Worm (Caenorhabditis elegans) whole organism, young adult: ENCODE results near the gene mct-6.

Experiments
- B0261.1 ChIP-seq: sonication (generic microtip); optimal IDR thresholded peaks from 2 replicates; lab custom pipeline; 2016; ENCODE audit warnings: mild to moderate bottlenecking, missing genetic modification characterization, moderate library complexity, missing compliant biosample characterization
- C17E4.6 ChIP-seq: fragments of 200-800 bp; sonication (Bioruptor generic); IDR thresholded peaks from 2 replicates; pipeline ENCODE4 v1.3.6; 2022; ENCODE audit warnings: missing genetic modification reagents, missing genetic modification characterization, missing compliant biosample characterization
- F10E7.11 ChIP-seq: sonication (generic microtip); optimal IDR thresholded peaks from 2 replicates; lab custom pipeline; 2017; ENCODE audit warnings: mild to moderate bottlenecking, missing genetic modification characterization, moderate library complexity, missing compliant biosample characterization
- F23B12.7 ChIP-seq: sonication (generic microtip); optimal IDR thresholded peaks from 2 replicates; lab custom pipeline; 2017; ENCODE audit warnings: missing genetic modification characterization, mild to moderate bottlenecking, missing compliant biosample characterization, antibody characterized with exemption, moderate library complexity; ENCODE audit not compliant: insufficient read depth
- F55B11.4 ChIP-seq: sonication (generic microtip); optimal IDR thresholded peaks from 2 replicates; lab custom pipeline; 2016; ENCODE audit warnings: missing compliant biosample characterization, missing genetic modification characterization, borderline replicate concordance; ENCODE audit not compliant: insufficient read depth
- T26A5.8 ChIP-seq: sonication (generic microtip); optimal IDR thresholded peaks from 2 replicates; lab custom pipeline; 2016; ENCODE audit warnings: missing genetic modification characterization, missing compliant biosample characterization
- Y53G8AR.9 ChIP-seq: fragments of 200-800 bp; sonication (Bioruptor generic); conservative IDR thresholded peaks from 2 replicates; pipeline ENCODE4 v1.3.6; 2022; ENCODE audit warnings: missing genetic modification reagents, missing genetic modification characterization, missing compliant biosample characterization
- Y56A3A.18 ChIP-seq: fragments of 200-800 bp; sonication (Bioruptor generic); IDR thresholded peaks from 2 replicates; pipeline ENCODE4 v1.3.6; 2022; ENCODE audit warnings: missing genetic modification reagents, missing genetic modification characterization, missing compliant biosample characterization
- Y79H2A.3 ChIP-seq: fragments of 200-800 bp; sonication (Bioruptor generic); conservative IDR thresholded peaks from 2 replicates; pipeline ENCODE4 v1.3.6; 2022; ENCODE audit warnings: missing genetic modification reagents, missing genetic modification characterization, missing compliant biosample characterization
- ZK185.1 ChIP-seq: sonication (generic microtip); optimal IDR thresholded peaks from 2 replicates; lab custom pipeline; 2016; ENCODE audit warnings: mild to moderate bottlenecking, missing genetic modification characterization, missing compliant biosample characterization; ENCODE audit not compliant: poor library complexity, severe bottlenecking
- akir-1 ChIP-seq: fragments of 200-800 bp; sonication (Bioruptor generic); optimal IDR thresholded peaks from 2 replicates; lab custom pipeline; 2018; ENCODE audit warnings: mild to moderate bottlenecking, missing genetic modification characterization, moderate library complexity, missing compliant biosample characterization
- attf-5 ChIP-seq: fragments of 200-800 bp; sonication (Bioruptor generic); optimal IDR thresholded peaks from 2 replicates; lab custom pipeline; 2018; ENCODE audit warnings: mild to moderate bottlenecking, missing genetic modification characterization, missing compliant biosample characterization
- bed-1 ChIP-seq: fragments of 200-800 bp; sonication (Bioruptor generic); IDR thresholded peaks from 2 replicates; pipeline ENCODE4 v1.3.6; 2022; ENCODE audit warnings: missing genetic modification reagents, missing genetic modification characterization, missing compliant biosample characterization
- bed-2 ChIP-seq: fragments of 200-800 bp; sonication (Bioruptor generic); IDR thresholded peaks from 2 replicates; pipeline ENCODE4 v1.3.6; 2022; ENCODE audit warnings: missing genetic modification reagents, missing genetic modification characterization, missing compliant biosample characterization
- cebp-2 ChIP-seq: fragments of 200-800 bp; sonication (Bioruptor generic); IDR thresholded peaks from 2 replicates; pipeline ENCODE4 v1.3.6; 2022; ENCODE audit warnings: missing genetic modification characterization, missing compliant biosample characterization
- ceh-27 ChIP-seq: fragments of 200-800 bp; sonication (Bioruptor generic); optimal IDR thresholded peaks from 2 replicates; lab custom pipeline; 2018; ENCODE audit warnings: mild to moderate bottlenecking, missing genetic modification characterization, moderate library complexity, missing compliant biosample characterization
- ceh-40 ChIP-seq: fragments of 200-800 bp; sonication (Bioruptor generic); IDR thresholded peaks from 2 replicates; pipeline ENCODE4 v1.3.6; 2022; ENCODE audit warnings: missing genetic modification characterization, missing compliant biosample characterization
- ceh-79 ChIP-seq: sonication (generic microtip); optimal IDR thresholded peaks from 2 replicates; lab custom pipeline; 2017; ENCODE audit warnings: mild to moderate bottlenecking, missing genetic modification characterization, missing compliant biosample characterization
- ceh-91 ChIP-seq: fragments of 200-800 bp; sonication (Bioruptor generic); IDR thresholded peaks from 2 replicates; pipeline ENCODE4 v1.3.6; 2022; ENCODE audit warnings: missing genetic modification reagents, missing genetic modification characterization, missing compliant biosample characterization
- die-1 ChIP-seq: sonication (generic microtip); optimal IDR thresholded peaks from 2 replicates; lab custom pipeline; 2016; ENCODE audit warnings: missing genotype, mild to moderate bottlenecking, missing genetic modification characterization, missing compliant biosample characterization
- dpff-1 ChIP-seq: sonication (generic microtip); optimal IDR thresholded peaks from 2 replicates; lab custom pipeline; 2017; ENCODE audit warnings: mild to moderate bottlenecking, missing genetic modification characterization, missing compliant biosample characterization
- dpl-1 ChIP-seq: fragments of 150-350 bp; optimal IDR thresholded peaks from 2 replicates; lab custom pipeline; 2014; ENCODE audit warnings: missing biosample characterization, missing genetic modification reagents, missing genetic modification characterization
- efl-1 ChIP-seq: fragments of 150-350 bp; optimal IDR thresholded peaks from 2 replicates; lab custom pipeline; 2014; ENCODE audit warnings: missing biosample characterization, missing genetic modification reagents, missing genetic modification characterization
- egrh-3 ChIP-seq: fragments of 200-800 bp; sonication (Bioruptor generic); IDR thresholded peaks from 2 replicates; pipeline ENCODE4 v1.3.6; 2022; ENCODE audit warnings: missing genetic modification reagents, missing genetic modification characterization, missing compliant biosample characterization
- ekl-4 ChIP-seq: fragments of 200-800 bp; sonication (Bioruptor generic); IDR thresholded peaks from 2 replicates; pipeline ENCODE4 v1.3.6; 2022; ENCODE audit warnings: missing genetic modification reagents, missing genetic modification characterization, missing compliant biosample characterization
- ets-4 ChIP-seq: fragments of 200-800 bp; sonication (Bioruptor generic); optimal IDR thresholded peaks from 2 replicates; lab custom pipeline; 2018; ENCODE audit warnings: mild to moderate bottlenecking, missing genetic modification characterization, missing compliant biosample characterization
- hmg-20 ChIP-seq: fragments of 200-800 bp; sonication (Bioruptor generic); IDR thresholded peaks from 2 replicates; pipeline ENCODE4 v1.3.6; 2022; ENCODE audit warnings: missing genetic modification reagents, missing genetic modification characterization, missing compliant biosample characterization
- hsf-1 ChIP-seq: fragments of 200-800 bp; sonication (Bioruptor generic); IDR thresholded peaks from 2 replicates; pipeline ENCODE4 v1.3.6; 2022; ENCODE audit warnings: missing genetic modification reagents, missing genetic modification characterization, missing compliant biosample characterization
- let-607 ChIP-seq, 2 experiments: fragments of 200-800 bp in 1 of 2; sonication (Bioruptor generic) in 1 of 2; sonication (generic microtip) in 1 of 2; optimal IDR thresholded peaks; 2 replicates each; lab custom pipeline; 2016 to 2018; ENCODE audit warnings: mild to moderate bottlenecking in 2 of 2, missing compliant biosample characterization in 2 of 2, missing genetic modification characterization in 2 of 2, moderate library complexity in 2 of 2, missing genotype in 1 of 2
- lin-35 ChIP-seq, 3 experiments: fragments of 150-350 bp in 2 of 3; sonication (generic microtip) in 1 of 3; optimal IDR thresholded peaks; 2 replicates each; lab custom pipeline; 2014 to 2018; ENCODE audit warnings: missing biosample characterization in 3 of 3, missing genetic modification characterization in 3 of 3, missing genetic modification reagents in 3 of 3
- lsl-1 ChIP-seq: fragments of 200-800 bp; sonication (Bioruptor generic); optimal IDR thresholded peaks from 2 replicates; lab custom pipeline; 2018; ENCODE audit warnings: mild to moderate bottlenecking, missing genetic modification characterization, moderate library complexity, missing compliant biosample characterization
- lsy-27 ChIP-seq: sonication (generic microtip); optimal IDR thresholded peaks from 2 replicates; lab custom pipeline; 2017; ENCODE audit warnings: missing genetic modification characterization, mild to moderate bottlenecking, missing compliant biosample characterization, antibody characterized with exemption, missing genotype, borderline replicate concordance; ENCODE audit not compliant: insufficient read depth
- madf-10 ChIP-seq: sonication (generic microtip); optimal IDR thresholded peaks from 2 replicates; lab custom pipeline; 2016; ENCODE audit warnings: mild to moderate bottlenecking, missing genetic modification characterization, missing compliant biosample characterization
- mes-4 ChIP-seq: sonication (generic microtip); optimal IDR thresholded peaks from 2 replicates; lab custom pipeline; 2016; ENCODE audit warnings: missing genotype, missing genetic modification characterization, missing compliant biosample characterization
- mxl-1 ChIP-seq: sonication (generic microtip); optimal IDR thresholded peaks from 2 replicates; lab custom pipeline; 2016; ENCODE audit warnings: missing genetic modification characterization, missing compliant biosample characterization
- nfya-2 ChIP-seq: fragments of 200-800 bp; sonication (Bioruptor generic); IDR thresholded peaks from 2 replicates; pipeline ENCODE4 v1.3.6; 2022; ENCODE audit warnings: missing genetic modification reagents, missing genetic modification characterization, missing compliant biosample characterization
- nhr-120 ChIP-seq: fragments of 200-800 bp; sonication (Bioruptor generic); IDR thresholded peaks from 2 replicates; pipeline ENCODE4 v1.3.6; 2022; ENCODE audit warnings: missing genetic modification characterization, missing compliant biosample characterization
- nhr-179 ChIP-seq: sonication (generic microtip); optimal IDR thresholded peaks from 2 replicates; lab custom pipeline; 2016; ENCODE audit warnings: mild to moderate bottlenecking, missing genetic modification characterization, missing compliant biosample characterization
- pbrm-1 ChIP-seq: fragments of 200-800 bp; sonication (Bioruptor generic); IDR thresholded peaks from 2 replicates; pipeline ENCODE4 v1.3.6; 2022; ENCODE audit warnings: missing genetic modification reagents, missing genetic modification characterization, missing compliant biosample characterization
- somi-1 ChIP-seq: fragments of 200-800 bp; sonication (Bioruptor generic); optimal IDR thresholded peaks from 2 replicates; lab custom pipeline; 2018; ENCODE audit warnings: mild to moderate bottlenecking, missing genetic modification characterization, missing compliant biosample characterization
- sptf-2 ChIP-seq: fragments of 200-800 bp; sonication (Bioruptor generic); optimal IDR thresholded peaks from 2 replicates; lab custom pipeline; 2018; ENCODE audit warnings: mild to moderate bottlenecking, missing genetic modification characterization, missing compliant biosample characterization
- tbp1 ChIP-seq: fragments of 200-800 bp; sonication (Bioruptor generic); optimal IDR thresholded peaks from 2 replicates; lab custom pipeline; 2018; ENCODE audit warnings: mild to moderate bottlenecking, missing genetic modification characterization, missing compliant biosample characterization
- tbx-9 ChIP-seq: sonication (generic microtip); optimal IDR thresholded peaks from 2 replicates; lab custom pipeline; 2016; ENCODE audit warnings: borderline replicate concordance, missing genetic modification characterization, inconsistent platforms, missing compliant biosample characterization
- tlf-1 ChIP-seq: fragments of 200-800 bp; sonication (Bioruptor generic); optimal IDR thresholded peaks from 2 replicates; lab custom pipeline; 2018; ENCODE audit warnings: mild to moderate bottlenecking, missing genetic modification characterization, missing compliant biosample characterization
- unc-130 ChIP-seq: sonication (generic microtip); optimal IDR thresholded peaks from 2 replicates; lab custom pipeline; 2016; ENCODE audit warnings: missing genetic modification reagents, missing genetic modification characterization, missing compliant biosample characterization
- xnd-1 ChIP-seq: sonication (generic microtip); optimal IDR thresholded peaks from 2 replicates; lab custom pipeline; 2016; ENCODE audit warnings: missing genotype, missing genetic modification reagents, missing genetic modification characterization, missing compliant biosample characterization
- ztf-25 ChIP-seq: fragments of 200-800 bp; sonication (Bioruptor generic); IDR thresholded peaks from 2 replicates; pipeline ENCODE4 v1.3.6; 2022; ENCODE audit warnings: missing genetic modification reagents, missing genetic modification characterization, missing compliant biosample characterization
- ztf-26 ChIP-seq: sonication (generic microtip); optimal IDR thresholded peaks from 2 replicates; lab custom pipeline; 2017; ENCODE audit warnings: missing genetic modification characterization, missing compliant biosample characterization
- ztf-3 ChIP-seq: fragments of 200-800 bp; sonication (Bioruptor generic); optimal IDR thresholded peaks from 2 replicates; lab custom pipeline; 2018; ENCODE audit warnings: mild to moderate bottlenecking, missing genetic modification characterization, missing compliant biosample characterization
- ztf-6 ChIP-seq: fragments of 200-800 bp; sonication (Bioruptor generic); IDR thresholded peaks from 2 replicates; pipeline ENCODE4 v1.3.6; 2022; ENCODE audit warnings: missing genetic modification reagents, missing genetic modification characterization, missing compliant biosample characterization

The mct-6 gene

ce11 chrX:16724954-16725353 is 45.3 kb downstream of the mct-6 start (continued):
- TF ChIP-seq unc-130 (no peak), nfya-2 (GFP tag; lab: Robert Waterston, UW) (no peak), cebp-2 (GFP tag; lab: Robert Waterston, UW) (no peak), B0261.1 (tag; lab: Kevin White, UChicago) (no peak), die-1 (tag; lab: Kevin White, UChicago) (no peak), hmg-20 (GFP tag; lab: Robert Waterston, UW) (no peak), lsl-1 (GFP tag; lab: Kevin White, UChicago) (no peak), egrh-3 (GFP tag; lab: Robert Waterston, UW) (no peak), ztf-6 (GFP tag; lab: Robert Waterston, UW) (no peak), xnd-1 (tag; lab: Kevin White, UChicago) (no peak), ztf-25 (no peak), attf-5 (GFP tag; lab: Kevin White, UChicago) (peak; percentile 44), ceh-79 (tag; lab: Kevin White, UChicago) (no peak), ztf-3 (GFP tag; lab: Kevin White, UChicago) (no peak), nhr-120 (GFP tag; lab: Robert Waterston, UW) (no peak), ceh-27 (GFP tag; lab: Kevin White, UChicago) (no peak), tlf-1 (GFP tag; lab: Kevin White, UChicago) (peak; percentile 32), tbp1 (peak; percentile 51), nhr-179 (tag; lab: Kevin White, UChicago) (no peak), ceh-91 (GFP tag; lab: Robert Waterston, UW) (no peak), ceh-40 (GFP tag; lab: Robert Waterston, UW) (no peak), ztf-26 (tag; lab: Kevin White, UChicago) (peak; percentile 47), sptf-2 (GFP tag; lab: Kevin White, UChicago) (no peak), bed-2 (GFP tag; lab: Robert Waterston, UW) (no peak), F23B12.7 (tag; lab: Kevin White, UChicago) (peak; percentile 47), T26A5.8 (tag; lab: Kevin White, UChicago) (no peak), let-607 (tag; optimal IDR thresholded peaks at IDR 0.05; lab: Kevin White, UChicago) (peak; percentile 1 to 69), tbx-9 (tag; lab: Kevin White, UChicago) (no peak), somi-1 (GFP tag; lab: Kevin White, UChicago) (peak; percentile 77), Y56A3A.18 (no peak), bed-1 (GFP tag; lab: Robert Waterston, UW) (no peak), mes-4 (tag; lab: Kevin White, UChicago) (no peak), F55B11.4 (no peak), dpff-1 (tag; lab: Kevin White, UChicago) (no peak), ZK185.1 (tag; lab: Kevin White, UChicago) (no peak), akir-1 (GFP tag; lab: Kevin White, UChicago) (no peak), lin-35 (GFP tag; optimal IDR thresholded peaks at IDR 0.05; lab: Kevin White, UChicago) (no peak), dpl-1 (GFP tag; lab: Kevin White, UChicago) (no peak), pbrm-1 (GFP tag; lab: Robert Waterston, UW) (no peak), lsy-27 (no peak), hsf-1 (GFP tag; lab: Robert Waterston, UW) (no peak), efl-1 (no peak), madf-10 (tag; lab: Kevin White, UChicago) (peak; percentile 14), ets-4 (GFP tag; lab: Kevin White, UChicago) (peak; percentile 41), C17E4.6 (GFP tag; lab: Robert Waterston, UW) (no peak), ekl-4 (GFP tag; lab: Robert Waterston, UW) (no peak), Y53G8AR.9 (GFP tag; lab: Robert Waterston, UW) (no peak), Y79H2A.3 (GFP tag; lab: Robert Waterston, UW) (no peak), F10E7.11 (tag; lab: Kevin White, UChicago) (no peak), mxl-1 (tag; lab: Kevin White, UChicago) (no peak)
